Worm (Caenorhabditis elegans) whole organism, late embryonic: Measurements from ENCODE around the gene T02B11.9.

Source experiments
- K02D7.2 ChIP-seq: sonication (generic microtip); optimal IDR thresholded peaks from 2 replicates; lab custom pipeline; 2017; ENCODE audit warnings: mild to moderate bottlenecking, missing genetic modification characterization, missing compliant biosample characterization
- Y22D7AL.16 ChIP-seq: sonication (generic microtip); optimal IDR thresholded peaks from 2 replicates; lab custom pipeline; 2016; ENCODE audit warnings: missing genetic modification characterization, missing compliant biosample characterization
- ama-1 ChIP-seq: fragments of 150-350 bp; optimal IDR thresholded peaks from 2 replicates; lab custom pipeline; 2014
- ceh-14 ChIP-seq: sonication (generic microtip); optimal IDR thresholded peaks from 2 replicates; lab custom pipeline; 2016; ENCODE audit warnings: missing genotype, missing genetic modification characterization, missing compliant biosample characterization
- ceh-18 ChIP-seq: sonication (generic microtip); optimal IDR thresholded peaks from 2 replicates; lab custom pipeline; 2016; ENCODE audit warnings: missing genetic modification characterization, missing compliant biosample characterization
- ceh-24 ChIP-seq: sonication (generic microtip); optimal IDR thresholded peaks from 2 replicates; lab custom pipeline; 2016; ENCODE audit warnings: mild to moderate bottlenecking, missing genetic modification characterization, missing compliant biosample characterization
- ceh-30 ChIP-seq: fragments of 150-350 bp; optimal IDR thresholded peaks from 2 replicates; lab custom pipeline; 2014; ENCODE audit warnings: missing biosample characterization, missing genetic modification characterization
- ceh-31 ChIP-seq: sonication (generic microtip); optimal IDR thresholded peaks from 2 replicates; lab custom pipeline; 2016; ENCODE audit warnings: missing genetic modification characterization, missing compliant biosample characterization
- ceh-34 ChIP-seq: sonication (generic microtip); optimal IDR thresholded peaks from 2 replicates; lab custom pipeline; 2016; ENCODE audit warnings: mild to moderate bottlenecking, missing genetic modification characterization, missing compliant biosample characterization
- ceh-48 ChIP-seq: sonication (generic microtip); optimal IDR thresholded peaks from 2 replicates; lab custom pipeline; 2016; ENCODE audit warnings: missing genetic modification characterization, inconsistent platforms, missing compliant biosample characterization
- ceh-9 ChIP-seq: sonication (generic microtip); optimal IDR thresholded peaks from 2 replicates; lab custom pipeline; 2016; ENCODE audit warnings: mild to moderate bottlenecking, missing genetic modification characterization, inconsistent platforms, missing compliant biosample characterization
- elt-2 ChIP-seq: sonication (generic microtip); optimal IDR thresholded peaks from 2 replicates; lab custom pipeline; 2016; ENCODE audit warnings: missing genetic modification reagents, missing genetic modification characterization, missing compliant biosample characterization
- elt-4 ChIP-seq: sonication (generic microtip); optimal IDR thresholded peaks from 2 replicates; lab custom pipeline; 2016; ENCODE audit warnings: missing genetic modification characterization, missing compliant biosample characterization
- ets-4 ChIP-seq: sonication (generic microtip); optimal IDR thresholded peaks from 2 replicates; lab custom pipeline; 2016; ENCODE audit warnings: missing genetic modification characterization, missing compliant biosample characterization
- fax-1 ChIP-seq: sonication (generic microtip); optimal IDR thresholded peaks from 2 replicates; lab custom pipeline; 2016; ENCODE audit warnings: missing genotype, missing genetic modification characterization, missing compliant biosample characterization
- fkh-6 ChIP-seq: sonication (generic microtip); optimal IDR thresholded peaks from 2 replicates; lab custom pipeline; 2016; ENCODE audit warnings: missing genetic modification characterization, missing compliant biosample characterization
- hlh-13 ChIP-seq: fragments of 200-800 bp; sonication (Bioruptor generic); optimal IDR thresholded peaks from 2 replicates; lab custom pipeline; 2018; ENCODE audit warnings: mild to moderate bottlenecking, missing genetic modification characterization, missing compliant biosample characterization
- hlh-30 ChIP-seq: sonication (generic microtip); optimal IDR thresholded peaks from 2 replicates; lab custom pipeline; 2017; ENCODE audit warnings: antibody characterized with exemption, missing genetic modification characterization, missing compliant biosample characterization; ENCODE audit not compliant: insufficient read depth
- hlh-8 ChIP-seq: sonication (generic microtip); optimal IDR thresholded peaks from 2 replicates; lab custom pipeline; 2016; ENCODE audit warnings: missing genotype, missing genetic modification characterization, missing compliant biosample characterization
- lin-11 ChIP-seq: fragments of 200-800 bp; sonication (Bioruptor generic); optimal IDR thresholded peaks from 2 replicates; lab custom pipeline; 2018; ENCODE audit warnings: mild to moderate bottlenecking, missing genetic modification characterization, missing compliant biosample characterization
- madf-2 ChIP-seq: sonication (generic microtip); optimal IDR thresholded peaks from 2 replicates; lab custom pipeline; 2017; ENCODE audit warnings: missing genetic modification characterization, missing compliant biosample characterization
- mec-3 ChIP-seq: sonication (generic microtip); optimal IDR thresholded peaks from 2 replicates; lab custom pipeline; 2016; ENCODE audit warnings: borderline replicate concordance, missing genetic modification characterization, missing compliant biosample characterization
- nfya-1 ChIP-seq: sonication (generic microtip); optimal IDR thresholded peaks from 2 replicates; lab custom pipeline; 2017; ENCODE audit warnings: missing genetic modification characterization, mild to moderate bottlenecking, missing compliant biosample characterization, antibody characterized with exemption, moderate library complexity
- nhr-232 ChIP-seq: sonication (generic microtip); optimal IDR thresholded peaks from 2 replicates; lab custom pipeline; 2016; ENCODE audit warnings: missing genetic modification characterization, missing compliant biosample characterization
- odd-2 ChIP-seq: sonication (generic microtip); optimal IDR thresholded peaks from 2 replicates; lab custom pipeline; 2017; ENCODE audit warnings: antibody characterized with exemption, mild to moderate bottlenecking, missing genetic modification characterization, missing compliant biosample characterization
- pag-3 ChIP-seq: sonication (generic microtip); optimal IDR thresholded peaks from 2 replicates; lab custom pipeline; 2016; ENCODE audit warnings: missing compliant biosample characterization, missing genetic modification characterization, borderline replicate concordance
- pha-4 ChIP-seq: fragments of 150-350 bp; optimal IDR thresholded peaks from 2 replicates; lab custom pipeline; 2018; ENCODE audit warnings: missing biosample characterization, missing genetic modification reagents, missing genetic modification characterization
- pqm-1 ChIP-seq: sonication (generic microtip); optimal IDR thresholded peaks from 2 replicates; lab custom pipeline; 2016; ENCODE audit warnings: missing genetic modification characterization, missing compliant biosample characterization
- pros-1 ChIP-seq: fragments of 150-350 bp; optimal IDR thresholded peaks from 2 replicates; lab custom pipeline; 2014; ENCODE audit warnings: missing biosample characterization, missing genetic modification reagents, missing genetic modification characterization
- rnt-1 ChIP-seq: sonication (generic microtip); optimal IDR thresholded peaks from 2 replicates; lab custom pipeline; 2016; ENCODE audit warnings: missing genetic modification characterization, missing compliant biosample characterization
- sox-2 ChIP-seq: fragments of 200-800 bp; sonication (Bioruptor generic); IDR thresholded peaks from 2 replicates; pipeline ENCODE4 v1.3.6; 2022; ENCODE audit warnings: missing genetic modification reagents, missing genetic modification characterization, missing compliant biosample characterization
- tbx-2 ChIP-seq: sonication (generic microtip); optimal IDR thresholded peaks from 2 replicates; lab custom pipeline; 2016; ENCODE audit warnings: missing genetic modification characterization, missing compliant biosample characterization
- tbx-7 ChIP-seq: sonication (generic microtip); optimal IDR thresholded peaks from 2 replicates; lab custom pipeline; 2016; ENCODE audit warnings: missing genotype, missing genetic modification characterization, missing compliant biosample characterization
- ttx-3 ChIP-seq: sonication (generic microtip); optimal IDR thresholded peaks from 2 replicates; lab custom pipeline; 2016; ENCODE audit warnings: missing genetic modification reagents, missing genetic modification characterization, missing compliant biosample characterization
- unc-3 ChIP-seq, 2 experiments: fragments of 200-800 bp in 1 of 2; sonication (Bioruptor generic) in 1 of 2; sonication (generic microtip) in 1 of 2; conservative IDR thresholded peaks in 1 of 2; optimal IDR thresholded peaks in 1 of 2; 2 replicates each; pipeline versions ENCODE4 v1.3.6 to Lab custom; 2016 to 2022; ENCODE audit warnings: missing compliant biosample characterization in 2 of 2, missing genetic modification characterization in 2 of 2, missing genetic modification reagents in 1 of 2
- unc-55 ChIP-seq: sonication (generic microtip); optimal IDR thresholded peaks from 2 replicates; lab custom pipeline; 2017; ENCODE audit warnings: missing biosample characterization, missing genetic modification reagents, missing genetic modification characterization
- zip-5 ChIP-seq: sonication (generic microtip); optimal IDR thresholded peaks from 2 replicates; lab custom pipeline; 2016; ENCODE audit warnings: missing genetic modification characterization, missing compliant biosample characterization

Gene T02B11.9

ce11 chrV:903460-903859 lies 27.4 kb downstream of the T02B11.9 start, which contains the start of gene fmo-5:
Gene fmo-5 (minus strand): TSS chrV:903665.
- TF ChIP-seq hlh-30 (tag; lab: Kevin White, UChicago) (peak; percentile 36), mec-3 (no peak)

- TF ChIP-seq nfya-1 (peak; percentile 24), unc-3 (GFP tag; conservative IDR thresholded peaks at IDR 0.05; lab: Robert Waterston, UW) (no peak), unc-3 (tag; optimal IDR thresholded peaks at IDR 0.05; lab: Kevin White, UChicago) (no peak), pag-3 (tag; lab: Kevin White, UChicago) (no peak), odd-2 (no peak), nhr-232 (tag; lab: Kevin White, UChicago) (no peak), tbx-2 (tag; lab: Kevin White, UChicago) (peak; percentile 26), Y22D7AL.16 (no peak), K02D7.2 (no peak), pha-4 (tag; lab: Kevin White, UChicago) (no peak), zip-5 (tag; lab: Kevin White, UChicago) (no peak), rnt-1 (tag; lab: Kevin White, UChicago) (no peak), ceh-24 (no peak), unc-55 (no peak), ceh-34 (no peak), ceh-31 (tag; lab: Kevin White, UChicago) (peak; percentile 15), ceh-9 (no peak), ama-1 (lab: Kevin White, UChicago) (no peak), lin-11 (tag; lab: Kevin White, UChicago) (no peak), pqm-1 (tag; lab: Kevin White, UChicago) (no peak), fax-1 (no peak), mec-3 (no peak), madf-2 (tag; lab: Kevin White, UChicago) (no peak), fkh-6 (tag; lab: Kevin White, UChicago) (no peak)
These were observed 28.4 kb downstream of the T02B11.9 start, which contains the start of gene trm-2A for ce11 chrV:904232-904983. Gene trm-2A (plus strand): TSS chrV:904963.

ce11 chrV:908681-909080 lies 32.6 kb downstream of the T02B11.9 start:
- TF ChIP-seq hlh-13 (GFP tag; lab: Kevin White, UChicago) (no peak), elt-4 (no peak), fkh-6 (tag; lab: Kevin White, UChicago) (no peak), ets-4 (no peak), tbx-7 (tag; lab: Kevin White, UChicago) (no peak), ttx-3 (no peak), hlh-30 (tag; lab: Kevin White, UChicago) (no peak), sox-2 (GFP tag; lab: Robert Waterston, UW) (no peak), ceh-30 (no peak)

- TF ChIP-seq elt-2: peak; percentile 94
- no peak for TF ChIP-seq hlh-30 (tag; lab: Kevin White, UChicago)
These were observed 34.5 kb downstream of the T02B11.9 start for ce11 chrV:910588-910987.

ce11 chrV:911474-911873 lies 35.4 kb downstream of the T02B11.9 start, which contains the start of gene adh-5:
Gene adh-5 (plus strand): TSS chrV:911774.
- TF ChIP-seq ceh-18 (tag; lab: Kevin White, UChicago) (no peak), pqm-1 (tag; lab: Kevin White, UChicago) (no peak), zip-5 (tag; lab: Kevin White, UChicago) (no peak), hlh-30 (tag; lab: Kevin White, UChicago) (no peak), pha-4 (tag; lab: Kevin White, UChicago) (no peak), hlh-8 (tag; lab: Kevin White, UChicago) (no peak), nhr-232 (tag; lab: Kevin White, UChicago) (no peak), ceh-14 (tag; lab: Kevin White, UChicago) (no peak), unc-3 (GFP tag; conservative IDR thresholded peaks at IDR 0.05; lab: Robert Waterston, UW) (no peak), unc-3 (tag; optimal IDR thresholded peaks at IDR 0.05; lab: Kevin White, UChicago) (no peak), Y22D7AL.16 (no peak), ceh-48 (no peak), pros-1 (tag; lab: Kevin White, UChicago) (no peak), elt-2 (no peak)
- TF ChIP-seq, all 69 proteins: peak for 0
